Worm (Caenorhabditis elegans): Measurements from ENCODE around the gene qua-1.

qua-1 gene

ce11 chrII:8185016-8185493, 13.5 kb upstream of the qua-1 start, which contains the start of the genes mig-5 and cct-1 (continued):
- TF ChIP-seq cebp-1 (GFP tag; IDR thresholded peaks at IDR 0.05) = peak; percentile 52; the same call in 1 of the 2 replicates
- TF ChIP-seq cebp-1 (tag; optimal IDR thresholded peaks at IDR 0.05) = no peak
- peak; percentile 72 for TF ChIP-seq tbp1 (GFP tag; optimal IDR thresholded peaks at IDR 0.05)
- peak; percentile 74 for TF ChIP-seq lir-1 (GFP tag; conservative IDR thresholded peaks at IDR 0.05)
- TF ChIP-seq C17E4.6 (GFP tag; IDR thresholded peaks at IDR 0.05) = peak; percentile 81
- no peak for TF ChIP-seq mxl-1 (tag; optimal IDR thresholded peaks at IDR 0.05)
- peak; percentile 94 for TF ChIP-seq pbrm-1 (GFP tag; IDR thresholded peaks at IDR 0.05)
- TF ChIP-seq hsf-1 (GFP tag; IDR thresholded peaks at IDR 0.05) = peak; percentile 90
- TF ChIP-seq repo-1 (tag; optimal IDR thresholded peaks at IDR 0.05) = peak; percentile 84
- no peak for TF ChIP-seq T26A5.8 (tag; optimal IDR thresholded peaks at IDR 0.05)
- TF ChIP-seq atf-7 (tag; optimal IDR thresholded peaks at IDR 0.05) = peak; percentile 73
- TF ChIP-seq B0019.2 (GFP tag; conservative IDR thresholded peaks at IDR 0.05) = 0 out of 2 replicates have a peak, but pooled peaks have one; percentile 22
- peak; percentile 62 for TF ChIP-seq nhr-80 (tag; optimal IDR thresholded peaks at IDR 0.05)
- TF ChIP-seq lin-35 (GFP tag; optimal IDR thresholded peaks at IDR 0.05) = peak in 2 of 3 experiments; percentile 77 to 92
- peak; percentile 53 for TF ChIP-seq dpl-1 (GFP tag; optimal IDR thresholded peaks at IDR 0.05)
- TF ChIP-seq somi-1 (GFP tag; optimal IDR thresholded peaks at IDR 0.05) = peak; percentile 87
- TF ChIP-seq ZK185.1 (tag; optimal IDR thresholded peaks at IDR 0.05; ENCODE audit: poor library complexity, severe bottlenecking) = peak; percentile 96
- TF ChIP-seq hrde-1 (tag; optimal IDR thresholded peaks at IDR 0.05; ENCODE audit: borderline replicate concordance) = peak; percentile 17
- TF ChIP-seq F49E8.2 (tag; optimal IDR thresholded peaks at IDR 0.05; ENCODE audit: insufficient read depth) = peak; percentile 70
- peak; percentile 64 for TF ChIP-seq gei-17 (GFP tag; optimal IDR thresholded peaks at IDR 0.05)
- TF ChIP-seq lin-40 (tag; optimal IDR thresholded peaks at IDR 0.05) = peak; percentile 96
- TF ChIP-seq snpc-1.1 (tag; optimal IDR thresholded peaks at IDR 0.05; ENCODE audit: insufficient read depth) = peak; percentile 0
- TF ChIP-seq B0261.1 (tag; optimal IDR thresholded peaks at IDR 0.05) = no peak
- peak; percentile 71 for TF ChIP-seq madf-8 (GFP tag; conservative IDR thresholded peaks at IDR 0.05)
- TF ChIP-seq ceh-91 (GFP tag; IDR thresholded peaks at IDR 0.05) = peak; percentile 87
- TF ChIP-seq zim-3 (tag; optimal IDR thresholded peaks at IDR 0.05) = no peak
- TF ChIP-seq sdz-38 (tag; optimal IDR thresholded peaks at IDR 0.05) = no peak
- peak; percentile 86 for TF ChIP-seq madf-10 (tag; optimal IDR thresholded peaks at IDR 0.05)
- peak; percentile 96 for TF ChIP-seq nfyb-1 (GFP tag; IDR thresholded peaks at IDR 0.05)
- TF ChIP-seq ama-1 (optimal IDR thresholded peaks at IDR 0.05) = no peak
- no peak for TF ChIP-seq ama-1 (GFP tag; optimal IDR thresholded peaks at IDR 0.05)
- no peak for TF ChIP-seq F55B11.4 (tag; optimal IDR thresholded peaks at IDR 0.05; ENCODE audit: borderline replicate concordance, insufficient read depth)
- TF ChIP-seq lsl-1 (GFP tag; optimal IDR thresholded peaks at IDR 0.05) = peak; percentile 79
- peak; percentile 94 for TF ChIP-seq K11D2.4 (GFP tag; IDR thresholded peaks at IDR 0.05)
- peak; percentile 74; the same call in 1 of the 2 replicates for TF ChIP-seq Y95B8A.8 (GFP tag; IDR thresholded peaks at IDR 0.05)
- no peak for TF ChIP-seq ceh-79 (tag; optimal IDR thresholded peaks at IDR 0.05)
- no peak for TF ChIP-seq hlh-26 (GFP tag; conservative IDR thresholded peaks at IDR 0.05)
- TF ChIP-seq F33H1.4 (GFP tag; IDR thresholded peaks at IDR 0.05) = peak; percentile 100
- no peak for TF ChIP-seq fkh-3 (tag; optimal IDR thresholded peaks at IDR 0.05)
- peak; percentile 74 for TF ChIP-seq ztf-26 (tag; optimal IDR thresholded peaks at IDR 0.05)
- no peak for TF ChIP-seq nhr-27 (tag; optimal IDR thresholded peaks at IDR 0.05)
- TF ChIP-seq lag-1 (GFP tag; IDR thresholded peaks at IDR 0.05) = no peak
- TF ChIP-seq hmg-20 (GFP tag; IDR thresholded peaks at IDR 0.05) = peak; percentile 73; the same call in 1 of the 2 replicates
- no peak for TF ChIP-seq F37B4.10 (GFP tag; IDR thresholded peaks at IDR 0.05)
- no peak for TF ChIP-seq bed-2 (GFP tag; IDR thresholded peaks at IDR 0.05)
- TF ChIP-seq rcor-1 (GFP tag; IDR thresholded peaks at IDR 0.05) = peak; percentile 91
- TF ChIP-seq dpff-1 (tag; optimal IDR thresholded peaks at IDR 0.05) = no peak
- peak; percentile 99 for TF ChIP-seq mcd-1 (GFP tag; IDR thresholded peaks at IDR 0.05)
- no peak for TF ChIP-seq ztf-22 (GFP tag; optimal IDR thresholded peaks at IDR 0.05)

All from whole organism, young adult.